Worm (Caenorhabditis elegans) whole organism, young adult: ENCODE measurements around the gene fog-2.
A peak's percentile ranks its signal among the peaks of the same experiment; 100 is the strongest.

ENCODE experiments used
- B0035.1 ChIP-seq: sonication (generic microtip); optimal IDR thresholded peaks from 2 replicates; lab custom pipeline; 2016; ENCODE audit warnings: missing genetic modification characterization, mild to moderate bottlenecking, missing compliant biosample characterization, missing genotype, missing genetic modification reagents
- B0336.3 ChIP-seq: fragments of 200-800 bp; sonication (Bioruptor generic); IDR thresholded peaks from 2 replicates; pipeline ENCODE4 v1.3.6; 2022; ENCODE audit warnings: missing genetic modification characterization, missing compliant biosample characterization
- D2030.7 ChIP-seq: fragments of 200-800 bp; sonication (Bioruptor generic); IDR thresholded peaks from 2 replicates; pipeline ENCODE4 v1.3.6; 2022; ENCODE audit warnings: missing genetic modification reagents, missing genetic modification characterization, missing compliant biosample characterization
- F22D6.2 ChIP-seq: sonication (generic microtip); optimal IDR thresholded peaks from 2 replicates; lab custom pipeline; 2016; ENCODE audit warnings: mild to moderate bottlenecking, missing genetic modification characterization, missing compliant biosample characterization
- F33H1.4 ChIP-seq: fragments of 200-800 bp; sonication (Bioruptor generic); IDR thresholded peaks from 2 replicates; pipeline ENCODE4 v1.3.6; 2022; ENCODE audit warnings: missing genetic modification reagents, missing genetic modification characterization, missing compliant biosample characterization
- F49E8.2 ChIP-seq: sonication (generic microtip); optimal IDR thresholded peaks from 3 replicates; lab custom pipeline; 2017; ENCODE audit warnings: missing genetic modification characterization, mild to moderate bottlenecking, missing compliant biosample characterization, antibody characterized with exemption, moderate library complexity; ENCODE audit not compliant: insufficient read depth
- F55B11.4 ChIP-seq: sonication (generic microtip); optimal IDR thresholded peaks from 2 replicates; lab custom pipeline; 2016; ENCODE audit warnings: missing compliant biosample characterization, missing genetic modification characterization, borderline replicate concordance; ENCODE audit not compliant: insufficient read depth
- K11D2.4 ChIP-seq: fragments of 200-800 bp; sonication (Bioruptor generic); IDR thresholded peaks from 2 replicates; pipeline ENCODE4 v1.3.6; 2022; ENCODE audit warnings: missing genetic modification reagents, missing genetic modification characterization, missing compliant biosample characterization
- Y56A3A.18 ChIP-seq: fragments of 200-800 bp; sonication (Bioruptor generic); IDR thresholded peaks from 2 replicates; pipeline ENCODE4 v1.3.6; 2022; ENCODE audit warnings: missing genetic modification reagents, missing genetic modification characterization, missing compliant biosample characterization
- akir-1 ChIP-seq: fragments of 200-800 bp; sonication (Bioruptor generic); optimal IDR thresholded peaks from 2 replicates; lab custom pipeline; 2018; ENCODE audit warnings: mild to moderate bottlenecking, missing genetic modification characterization, moderate library complexity, missing compliant biosample characterization
- aptf-3 ChIP-seq: fragments of 200-800 bp; sonication (Bioruptor generic); IDR thresholded peaks from 2 replicates; pipeline ENCODE4 v1.3.6; 2022; ENCODE audit warnings: missing genetic modification characterization, missing compliant biosample characterization
- atf-7 ChIP-seq: sonication (generic microtip); optimal IDR thresholded peaks from 2 replicates; lab custom pipeline; 2017; ENCODE audit warnings: mild to moderate bottlenecking, missing genetic modification characterization, missing compliant biosample characterization
- athp-1 ChIP-seq: sonication (generic microtip); optimal IDR thresholded peaks from 2 replicates; lab custom pipeline; 2017; ENCODE audit warnings: mild to moderate bottlenecking, missing genetic modification characterization, missing compliant biosample characterization
- attf-3 ChIP-seq: fragments of 200-800 bp; sonication (Bioruptor generic); conservative IDR thresholded peaks from 2 replicates; pipeline ENCODE4 v1.3.6; 2022; ENCODE audit warnings: missing genetic modification reagents, missing genetic modification characterization, missing compliant biosample characterization
- attf-5 ChIP-seq: fragments of 200-800 bp; sonication (Bioruptor generic); optimal IDR thresholded peaks from 2 replicates; lab custom pipeline; 2018; ENCODE audit warnings: mild to moderate bottlenecking, missing genetic modification characterization, missing compliant biosample characterization
- attf-6 ChIP-seq: fragments of 200-800 bp; sonication (Bioruptor generic); IDR thresholded peaks from 2 replicates; pipeline ENCODE4 v1.3.6; 2022; ENCODE audit warnings: missing genetic modification reagents, missing genetic modification characterization, missing compliant biosample characterization
- bed-2 ChIP-seq: fragments of 200-800 bp; sonication (Bioruptor generic); IDR thresholded peaks from 2 replicates; pipeline ENCODE4 v1.3.6; 2022; ENCODE audit warnings: missing genetic modification reagents, missing genetic modification characterization, missing compliant biosample characterization
- ccch-3 ChIP-seq: fragments of 200-800 bp; sonication (Bioruptor generic); optimal IDR thresholded peaks from 2 replicates; lab custom pipeline; 2018; ENCODE audit warnings: mild to moderate bottlenecking, missing genetic modification characterization, missing compliant biosample characterization
- cebp-1 ChIP-seq, 2 experiments: fragments of 200-800 bp in 1 of 2; sonication (Bioruptor generic) in 1 of 2; sonication (generic microtip) in 1 of 2; IDR thresholded peaks in 1 of 2; optimal IDR thresholded peaks in 1 of 2; 2 replicates each; pipeline versions ENCODE4 v1.3.6 to Lab custom; 2017 to 2022; ENCODE audit warnings: missing compliant biosample characterization in 2 of 2, missing genetic modification characterization in 2 of 2, mild to moderate bottlenecking in 1 of 2, missing genetic modification reagents in 1 of 2, moderate library complexity in 1 of 2
- ceh-100 ChIP-seq: fragments of 200-800 bp; sonication (Bioruptor generic); IDR thresholded peaks from 2 replicates; pipeline ENCODE4 v1.3.6; 2022; ENCODE audit warnings: missing genetic modification reagents, missing genetic modification characterization, missing compliant biosample characterization
- chd-7 ChIP-seq: sonication (generic microtip); optimal IDR thresholded peaks from 2 replicates; lab custom pipeline; 2016; ENCODE audit warnings: mild to moderate bottlenecking, missing genetic modification characterization, moderate library complexity, missing compliant biosample characterization
- egrh-3 ChIP-seq: fragments of 200-800 bp; sonication (Bioruptor generic); IDR thresholded peaks from 2 replicates; pipeline ENCODE4 v1.3.6; 2022; ENCODE audit warnings: missing genetic modification reagents, missing genetic modification characterization, missing compliant biosample characterization
- ekl-4 ChIP-seq: fragments of 200-800 bp; sonication (Bioruptor generic); IDR thresholded peaks from 2 replicates; pipeline ENCODE4 v1.3.6; 2022; ENCODE audit warnings: missing genetic modification reagents, missing genetic modification characterization, missing compliant biosample characterization
- him-1 ChIP-seq: sonication (generic microtip); optimal IDR thresholded peaks from 2 replicates; lab custom pipeline; 2016; ENCODE audit warnings: missing genotype, missing genetic modification reagents, missing genetic modification characterization, missing compliant biosample characterization
- hlh-12 ChIP-seq: sonication (generic microtip); optimal IDR thresholded peaks from 2 replicates; lab custom pipeline; 2016; ENCODE audit warnings: missing genetic modification characterization, missing compliant biosample characterization
- hmg-1.2 ChIP-seq: fragments of 200-800 bp; sonication (Bioruptor generic); IDR thresholded peaks from 2 replicates; pipeline ENCODE4 v1.3.6; 2022; ENCODE audit warnings: missing genetic modification reagents, missing genetic modification characterization, missing compliant biosample characterization
- hrde-1 ChIP-seq: sonication (generic microtip); optimal IDR thresholded peaks from 2 replicates; lab custom pipeline; 2016; ENCODE audit warnings: missing genetic modification characterization, mild to moderate bottlenecking, missing compliant biosample characterization, moderate library complexity, missing genotype, missing genetic modification reagents, borderline replicate concordance
- lag-1 ChIP-seq: fragments of 200-800 bp; sonication (Bioruptor generic); IDR thresholded peaks from 2 replicates; pipeline ENCODE4 v1.3.6; 2022; ENCODE audit warnings: missing genetic modification reagents, missing genetic modification characterization, missing compliant biosample characterization
- lin-40 ChIP-seq: sonication (generic microtip); optimal IDR thresholded peaks from 2 replicates; lab custom pipeline; 2016; ENCODE audit warnings: missing genetic modification characterization, mild to moderate bottlenecking, missing compliant biosample characterization, missing genotype, missing genetic modification reagents
- lin-54 ChIP-seq: fragments of 200-800 bp; sonication (Bioruptor generic); optimal IDR thresholded peaks from 2 replicates; lab custom pipeline; 2018; ENCODE audit warnings: mild to moderate bottlenecking, missing genetic modification characterization, missing compliant biosample characterization
- lsl-1 ChIP-seq: fragments of 200-800 bp; sonication (Bioruptor generic); optimal IDR thresholded peaks from 2 replicates; lab custom pipeline; 2018; ENCODE audit warnings: mild to moderate bottlenecking, missing genetic modification characterization, moderate library complexity, missing compliant biosample characterization
- madf-6 ChIP-seq: fragments of 200-800 bp; sonication (Bioruptor generic); IDR thresholded peaks from 2 replicates; pipeline ENCODE4 v1.3.6; 2022; ENCODE audit warnings: missing genetic modification reagents, missing genetic modification characterization, missing compliant biosample characterization
- mel-28 ChIP-seq: sonication (generic microtip); optimal IDR thresholded peaks from 2 replicates; lab custom pipeline; 2016; ENCODE audit warnings: borderline replicate concordance, mild to moderate bottlenecking, missing genetic modification characterization, missing compliant biosample characterization
- mxl-1 ChIP-seq: sonication (generic microtip); optimal IDR thresholded peaks from 2 replicates; lab custom pipeline; 2016; ENCODE audit warnings: missing genetic modification characterization, missing compliant biosample characterization
- nfya-2 ChIP-seq: fragments of 200-800 bp; sonication (Bioruptor generic); IDR thresholded peaks from 2 replicates; pipeline ENCODE4 v1.3.6; 2022; ENCODE audit warnings: missing genetic modification reagents, missing genetic modification characterization, missing compliant biosample characterization
- nhr-80 ChIP-seq: sonication (generic microtip); optimal IDR thresholded peaks from 2 replicates; lab custom pipeline; 2016; ENCODE audit warnings: missing genetic modification characterization, missing compliant biosample characterization
- pbrm-1 ChIP-seq: fragments of 200-800 bp; sonication (Bioruptor generic); IDR thresholded peaks from 2 replicates; pipeline ENCODE4 v1.3.6; 2022; ENCODE audit warnings: missing genetic modification reagents, missing genetic modification characterization, missing compliant biosample characterization
- rpc-1 ChIP-seq, 2 experiments: fragments of 150-350 bp in 1 of 2; sonication (generic microtip) in 1 of 2; optimal IDR thresholded peaks; 2 replicates each; lab custom pipeline; 2014 to 2018; ENCODE audit warnings: missing biosample characterization in 1 of 2, missing genetic modification characterization in 1 of 2, missing genetic modification reagents in 1 of 2, missing genotype in 1 of 2
- sptf-2 ChIP-seq: fragments of 200-800 bp; sonication (Bioruptor generic); optimal IDR thresholded peaks from 2 replicates; lab custom pipeline; 2018; ENCODE audit warnings: mild to moderate bottlenecking, missing genetic modification characterization, missing compliant biosample characterization
- tbx-9 ChIP-seq: sonication (generic microtip); optimal IDR thresholded peaks from 2 replicates; lab custom pipeline; 2016; ENCODE audit warnings: borderline replicate concordance, missing genetic modification characterization, inconsistent platforms, missing compliant biosample characterization
- xnd-1 ChIP-seq: sonication (generic microtip); optimal IDR thresholded peaks from 2 replicates; lab custom pipeline; 2016; ENCODE audit warnings: missing genotype, missing genetic modification reagents, missing genetic modification characterization, missing compliant biosample characterization
- zfh-2 ChIP-seq: fragments of 200-800 bp; sonication (Bioruptor generic); conservative IDR thresholded peaks from 2 replicates; pipeline ENCODE4 v1.3.6; 2022; ENCODE audit warnings: missing genetic modification reagents, missing genetic modification characterization, missing compliant biosample characterization
- ztf-26 ChIP-seq: sonication (generic microtip); optimal IDR thresholded peaks from 2 replicates; lab custom pipeline; 2017; ENCODE audit warnings: missing genetic modification characterization, missing compliant biosample characterization

Gene fog-2

DNA sequence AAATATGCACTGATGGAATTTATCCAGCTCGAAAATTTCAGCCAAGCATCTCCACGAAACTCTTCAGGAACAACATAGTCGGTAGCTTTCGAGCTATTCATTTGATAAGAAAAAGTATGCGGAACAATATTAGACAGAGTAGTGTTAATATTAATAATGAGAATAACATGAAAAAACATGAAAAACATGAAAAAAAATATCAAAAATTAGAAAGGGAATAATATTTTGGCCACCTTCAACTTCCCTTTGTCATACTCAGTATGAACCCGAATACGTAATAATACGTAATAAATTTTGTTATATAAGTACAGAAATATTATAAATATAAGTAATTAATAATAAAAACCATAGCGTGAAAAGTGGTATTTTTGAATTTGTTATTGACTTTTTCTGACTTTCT lies 27.1 kb upstream of the fog-2 start, which contains the start of gene srw-39:
Gene srw-39 (minus strand): TSS at position 101 of the 400 bp plus-strand sequence.
- TF ChIP-seq F22D6.2 (tag; lab: Kevin White, UChicago) (no peak), B0035.1 (no peak), madf-6 (GFP tag; lab: Robert Waterston, UW) (no peak), lin-40 (no peak), D2030.7 (GFP tag; lab: Robert Waterston, UW) (no peak), egrh-3 (GFP tag; lab: Robert Waterston, UW) (no peak), lin-54 (GFP tag; lab: Kevin White, UChicago) (no peak), lag-1 (no peak), lsl-1 (no peak), B0336.3 (GFP tag; lab: Robert Waterston, UW) (no peak), F55B11.4 (tag; lab: Kevin White, UChicago) (no peak), atf-7 (tag; lab: Kevin White, UChicago) (no peak), athp-1 (tag; lab: Kevin White, UChicago) (no peak), ceh-100 (GFP tag; lab: Robert Waterston, UW) (no peak), nfya-2 (no peak), F33H1.4 (no peak), xnd-1 (tag; lab: Kevin White, UChicago) (no peak)

DNA sequence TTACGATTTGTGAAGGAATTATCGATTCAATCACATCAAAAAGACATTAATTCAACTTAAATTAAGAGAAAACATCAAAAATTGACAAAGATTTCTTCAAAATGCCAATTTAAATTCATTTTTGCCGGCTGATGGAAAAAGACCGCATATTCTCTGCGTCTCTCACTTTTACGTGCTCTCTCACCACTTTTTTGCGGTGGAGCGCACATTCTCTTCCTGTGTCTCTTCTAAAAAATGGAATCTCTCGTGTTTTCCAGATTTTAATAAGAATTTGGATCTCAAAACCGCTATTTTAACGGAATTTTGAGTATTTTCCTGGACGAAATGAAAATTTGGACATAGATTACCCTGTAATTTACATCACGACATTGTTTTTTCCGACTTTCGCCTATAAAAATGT lies 18.2 kb upstream of the fog-2 start:
- peak; percentile 22; the same call in 1 of the 2 replicates for TF ChIP-seq attf-6 (GFP tag; lab: Robert Waterston, UW)
- TF ChIP-seq hmg-1.2 (GFP tag; lab: Robert Waterston, UW) = peak; percentile 96
- TF ChIP-seq D2030.7 (GFP tag; lab: Robert Waterston, UW) = peak; percentile 42; the same call in 1 of the 2 replicates

DNA sequence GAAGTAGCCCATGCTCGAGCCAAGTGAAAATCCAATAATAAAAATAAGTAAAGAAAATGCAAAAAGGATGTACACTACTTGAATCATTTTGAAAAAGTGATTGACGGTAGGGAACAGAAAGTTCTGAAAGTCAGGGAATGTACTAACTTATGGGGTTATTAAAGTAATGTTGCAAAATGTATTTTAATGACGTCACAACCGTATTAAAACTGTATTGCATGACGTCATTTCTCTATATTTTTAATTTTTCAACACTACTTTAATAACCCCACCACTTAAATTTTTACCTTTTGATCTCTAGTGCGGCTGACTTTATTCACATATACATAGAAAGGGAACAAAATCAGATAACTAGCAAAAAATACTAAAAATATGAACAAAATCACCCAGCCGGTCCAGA lies 16.7 kb upstream of the fog-2 start:
- no peak for TF ChIP-seq athp-1 (tag; lab: Kevin White, UChicago)
- no peak for TF ChIP-seq cebp-1 (GFP tag; IDR thresholded peaks at IDR 0.05; lab: Robert Waterston, UW)
- no peak for TF ChIP-seq cebp-1 (tag; optimal IDR thresholded peaks at IDR 0.05; lab: Kevin White, UChicago)
- no peak for TF ChIP-seq attf-5 (GFP tag; lab: Kevin White, UChicago)
- no peak for TF ChIP-seq K11D2.4
- no peak for TF ChIP-seq zfh-2 (GFP tag; lab: Robert Waterston, UW)
- TF ChIP-seq rpc-1 (optimal IDR thresholded peaks at IDR 0.05; lab: Kevin White, UChicago) = no peak
- no peak for TF ChIP-seq rpc-1 (tag; optimal IDR thresholded peaks at IDR 0.05; lab: Kevin White, UChicago)
- TF ChIP-seq attf-6 (GFP tag; lab: Robert Waterston, UW) = no peak
- TF ChIP-seq aptf-3 (GFP tag; lab: Robert Waterston, UW) = no peak
- TF ChIP-seq hrde-1 (tag; lab: Kevin White, UChicago) = no peak
- TF ChIP-seq mel-28 (tag; lab: Kevin White, UChicago) = no peak
- no peak for TF ChIP-seq ztf-26 (tag; lab: Kevin White, UChicago)
- TF ChIP-seq F49E8.2 (tag; lab: Kevin White, UChicago) = no peak
- TF ChIP-seq pbrm-1 (GFP tag; lab: Robert Waterston, UW) = no peak
- no peak for TF ChIP-seq F55B11.4 (tag; lab: Kevin White, UChicago)
- no peak for TF ChIP-seq chd-7 (tag; lab: Kevin White, UChicago)

DNA sequence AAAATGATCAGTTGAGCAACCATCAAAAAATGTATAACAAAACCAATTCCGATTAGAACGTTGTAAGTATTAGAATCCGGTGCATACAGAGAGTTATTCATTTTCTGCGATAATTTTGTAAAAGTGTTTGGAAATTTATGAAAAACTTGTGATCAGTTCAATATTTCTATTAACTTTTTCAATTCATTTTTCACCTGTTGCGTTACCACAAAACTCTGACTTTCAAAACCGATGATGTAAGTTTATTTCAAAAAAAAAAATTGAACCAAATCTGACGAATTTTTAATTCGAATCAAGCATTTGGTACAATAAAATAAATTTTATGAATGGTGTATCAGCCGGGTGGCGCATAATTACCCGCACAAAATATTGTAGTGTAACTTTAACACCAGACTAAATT lies 12.5 kb upstream of the fog-2 start, which contains the start of gene srz-16:
Gene srz-16 (minus strand): TSS at position 101 of the 400 bp plus-strand sequence.
- TF ChIP-seq sptf-2 (GFP tag; lab: Kevin White, UChicago) = no peak
- no peak for TF ChIP-seq F55B11.4 (tag; lab: Kevin White, UChicago)
- no peak for TF ChIP-seq Y56A3A.18 (GFP tag; lab: Robert Waterston, UW)
- no peak for TF ChIP-seq akir-1 (GFP tag; lab: Kevin White, UChicago)
- TF ChIP-seq lsl-1 = no peak
- TF ChIP-seq him-1 (tag; lab: Kevin White, UChicago) = no peak
- no peak for TF ChIP-seq ekl-4 (GFP tag; lab: Robert Waterston, UW)
- no peak for TF ChIP-seq attf-3 (GFP tag; lab: Robert Waterston, UW)
- no peak for TF ChIP-seq nhr-80
- no peak for TF ChIP-seq K11D2.4
- TF ChIP-seq bed-2 (GFP tag; lab: Robert Waterston, UW) = no peak
- TF ChIP-seq hlh-12 (tag; lab: Kevin White, UChicago) = no peak
- no peak for TF ChIP-seq tbx-9 (tag; lab: Kevin White, UChicago)
- TF ChIP-seq ccch-3 (GFP tag; lab: Kevin White, UChicago) = no peak
- no peak for TF ChIP-seq mxl-1
